Worm (Caenorhabditis elegans) whole organism, L1 larva: ENCODE results near the gene rsa-2.
A peak's percentile ranks its signal among the peaks of the same experiment; 100 is the strongest.

Source experiments
- C34B4.2 ChIP-seq: sonication (generic microtip); optimal IDR thresholded peaks from 2 replicates; lab custom pipeline; 2017; ENCODE audit warnings: mild to moderate bottlenecking, missing genetic modification characterization, missing compliant biosample characterization
- ama-1 ChIP-seq: fragments of 150-350 bp; optimal IDR thresholded peaks from 2 replicates; lab custom pipeline; 2014
- ceh-8 ChIP-seq: fragments of 200-800 bp; sonication (Bioruptor generic); optimal IDR thresholded peaks from 2 replicates; lab custom pipeline; 2018; ENCODE audit warnings: mild to moderate bottlenecking, missing genetic modification characterization, moderate library complexity, missing compliant biosample characterization
- dpl-1 ChIP-seq, 3 experiments: fragments of 150-350 bp in 2 of 3; sonication (generic microtip) in 1 of 3; optimal IDR thresholded peaks; 2 replicates each; lab custom pipeline; 2014 to 2017; ENCODE audit warnings: missing biosample characterization in 3 of 3, missing genetic modification characterization in 3 of 3, missing genetic modification reagents in 3 of 3
- dsc-1 ChIP-seq: sonication (generic microtip); optimal IDR thresholded peaks from 2 replicates; lab custom pipeline; 2016; ENCODE audit warnings: mild to moderate bottlenecking, missing genetic modification characterization, missing compliant biosample characterization
- efl-1 ChIP-seq, 4 experiments: fragments of 150-350 bp; optimal IDR thresholded peaks in 3 of 4; peaks in 1 of 4; 1 replicate in 1 of 4; 2 replicates in 3 of 4; lab custom pipeline; 2014; ENCODE audit warnings: missing biosample characterization in 2 of 4, missing genetic modification characterization in 2 of 4, missing genetic modification reagents in 2 of 4
- efl-3 ChIP-seq: fragments of 200-800 bp; sonication (Bioruptor generic); optimal IDR thresholded peaks from 2 replicates; lab custom pipeline; 2018; ENCODE audit warnings: mild to moderate bottlenecking, missing genetic modification characterization, missing compliant biosample characterization
- egl-13 ChIP-seq: sonication (generic microtip); optimal IDR thresholded peaks from 2 replicates; lab custom pipeline; 2016; ENCODE audit warnings: missing genotype, missing genetic modification reagents, missing genetic modification characterization, missing compliant biosample characterization
- elt-2 ChIP-seq: sonication (generic microtip); optimal IDR thresholded peaks from 2 replicates; lab custom pipeline; 2016; ENCODE audit warnings: missing genetic modification characterization, mild to moderate bottlenecking, inconsistent platforms, missing compliant biosample characterization, missing genetic modification reagents
- fkh-4 ChIP-seq: sonication (generic microtip); optimal IDR thresholded peaks from 2 replicates; lab custom pipeline; 2016; ENCODE audit warnings: missing compliant biosample characterization, missing genetic modification characterization, borderline replicate concordance
- fkh-8 ChIP-seq: sonication (generic microtip); optimal IDR thresholded peaks from 2 replicates; lab custom pipeline; 2016; ENCODE audit warnings: mild to moderate bottlenecking, missing genetic modification characterization, missing compliant biosample characterization
- fos-1 ChIP-seq: fragments of 150-350 bp; optimal IDR thresholded peaks from 2 replicates; lab custom pipeline; 2014; ENCODE audit warnings: missing biosample characterization, missing genetic modification characterization
- grh-1 ChIP-seq: fragments of 200-800 bp; sonication (Bioruptor generic); IDR thresholded peaks from 2 replicates; pipeline ENCODE4 v1.3.6; 2022; ENCODE audit warnings: missing genetic modification reagents, missing genetic modification characterization, missing compliant biosample characterization
- hlh-4 ChIP-seq: sonication (generic microtip); optimal IDR thresholded peaks from 2 replicates; lab custom pipeline; 2016; ENCODE audit warnings: mild to moderate bottlenecking, missing genetic modification characterization, missing compliant biosample characterization
- hpl-2 ChIP-seq: fragments of 150-350 bp; optimal IDR thresholded peaks from 2 replicates; lab custom pipeline; 2014; ENCODE audit warnings: missing biosample characterization, missing genetic modification reagents, missing genetic modification characterization
- irx-1 ChIP-seq: sonication (generic microtip); optimal IDR thresholded peaks from 2 replicates; lab custom pipeline; 2016; ENCODE audit warnings: missing genetic modification characterization, missing compliant biosample characterization
- lin-14 ChIP-seq: fragments of 200-800 bp; sonication (Bioruptor generic); optimal IDR thresholded peaks from 2 replicates; lab custom pipeline; 2018; ENCODE audit warnings: mild to moderate bottlenecking, missing genetic modification characterization, moderate library complexity, missing compliant biosample characterization
- lin-35 ChIP-seq, 2 experiments: fragments of 150-350 bp; optimal IDR thresholded peaks; 2 replicates each; lab custom pipeline; 2014; ENCODE audit warnings: missing biosample characterization in 2 of 2, missing genetic modification characterization in 2 of 2, missing genetic modification reagents in 2 of 2
- lin-39 ChIP-seq: fragments of 150-350 bp; optimal IDR thresholded peaks from 2 replicates; lab custom pipeline; 2014; ENCODE audit warnings: missing biosample characterization, missing genetic modification reagents, missing genetic modification characterization
- lsy-2 ChIP-seq, 2 experiments: fragments of 150-350 bp; optimal IDR thresholded peaks; 2 replicates each; lab custom pipeline; 2014; ENCODE audit warnings: missing biosample characterization in 2 of 2, missing genetic modification characterization in 2 of 2
- nhr-11 ChIP-seq: fragments of 150-350 bp; optimal IDR thresholded peaks from 2 replicates; lab custom pipeline; 2014; ENCODE audit warnings: missing biosample characterization, missing genetic modification characterization
- nhr-12 ChIP-seq: sonication (generic microtip); optimal IDR thresholded peaks from 2 replicates; lab custom pipeline; 2017; ENCODE audit warnings: missing biosample characterization, missing genetic modification characterization
- nhr-19 ChIP-seq: fragments of 200-800 bp; sonication (Bioruptor generic); conservative IDR thresholded peaks from 2 replicates; pipeline ENCODE4 v1.3.6; 2022; ENCODE audit warnings: missing genetic modification characterization, missing compliant biosample characterization
- nhr-20 ChIP-seq: sonication (generic microtip); optimal IDR thresholded peaks from 2 replicates; lab custom pipeline; 2016; ENCODE audit warnings: mild to moderate bottlenecking, missing genetic modification characterization, missing compliant biosample characterization
- nhr-28 ChIP-seq: fragments of 150-350 bp; optimal IDR thresholded peaks from 2 replicates; lab custom pipeline; 2014; ENCODE audit warnings: missing biosample characterization, missing genetic modification characterization
- nhr-47 ChIP-seq: sonication (generic microtip); optimal IDR thresholded peaks from 2 replicates; lab custom pipeline; 2016; ENCODE audit warnings: mild to moderate bottlenecking, missing genetic modification characterization, moderate library complexity, missing compliant biosample characterization
- nhr-71 ChIP-seq: sonication (generic microtip); optimal IDR thresholded peaks from 2 replicates; lab custom pipeline; 2016; ENCODE audit warnings: mild to moderate bottlenecking, missing genetic modification characterization, moderate library complexity, missing compliant biosample characterization
- nhr-76 ChIP-seq: sonication (generic microtip); optimal IDR thresholded peaks from 2 replicates; lab custom pipeline; 2017; ENCODE audit warnings: missing biosample characterization, missing genetic modification characterization
- nhr-77 ChIP-seq: fragments of 150-350 bp; optimal IDR thresholded peaks from 2 replicates; lab custom pipeline; 2014; ENCODE audit warnings: missing biosample characterization, missing genetic modification characterization
- nhr-90 ChIP-seq: sonication (generic microtip); optimal IDR thresholded peaks from 2 replicates; lab custom pipeline; 2016; ENCODE audit warnings: mild to moderate bottlenecking, missing genetic modification characterization, missing compliant biosample characterization; ENCODE audit not compliant: poor library complexity
- rnt-1 ChIP-seq: sonication (generic microtip); optimal IDR thresholded peaks from 2 replicates; lab custom pipeline; 2016; ENCODE audit warnings: mild to moderate bottlenecking, missing genetic modification characterization, moderate library complexity, missing compliant biosample characterization
- skn-1 ChIP-seq: fragments of 150-350 bp; optimal IDR thresholded peaks from 2 replicates; lab custom pipeline; 2014; ENCODE audit warnings: missing biosample characterization, missing genetic modification characterization
- snpc-4 ChIP-seq: fragments of 150-350 bp; optimal IDR thresholded peaks from 2 replicates; lab custom pipeline; 2014; ENCODE audit warnings: missing biosample characterization, missing genetic modification characterization
- snu-23 ChIP-seq: sonication (generic microtip); optimal IDR thresholded peaks from 2 replicates; lab custom pipeline; 2016; ENCODE audit warnings: missing genetic modification characterization, missing compliant biosample characterization
- sptf-1 ChIP-seq: fragments of 150-350 bp; optimal IDR thresholded peaks from 2 replicates; lab custom pipeline; 2014; ENCODE audit warnings: missing biosample characterization, missing genetic modification characterization
- sup-37 ChIP-seq: fragments of 200-800 bp; sonication (Bioruptor generic); optimal IDR thresholded peaks from 2 replicates; lab custom pipeline; 2018; ENCODE audit warnings: mild to moderate bottlenecking, missing genetic modification characterization, missing compliant biosample characterization
- swsn-7 ChIP-seq: sonication (generic microtip); optimal IDR thresholded peaks from 2 replicates; lab custom pipeline; 2016; ENCODE audit warnings: missing genetic modification characterization, missing compliant biosample characterization
- unc-30 ChIP-seq: sonication (generic microtip); optimal IDR thresholded peaks from 2 replicates; lab custom pipeline; 2017; ENCODE audit warnings: missing biosample characterization, missing genetic modification characterization
- unc-62 ChIP-seq: fragments of 150-350 bp; optimal IDR thresholded peaks from 2 replicates; lab custom pipeline; 2014; ENCODE audit warnings: missing biosample characterization, missing genetic modification reagents, missing genetic modification characterization
- unc-98 ChIP-seq: fragments of 200-800 bp; sonication (Bioruptor generic); IDR thresholded peaks from 2 replicates; pipeline ENCODE4 v1.3.6; 2022; ENCODE audit warnings: missing genetic modification characterization, missing compliant biosample characterization
- vab-15 ChIP-seq: sonication (generic microtip); optimal IDR thresholded peaks from 2 replicates; lab custom pipeline; 2017; ENCODE audit warnings: missing genotype, mild to moderate bottlenecking, missing genetic modification characterization, missing compliant biosample characterization
- xbp-1 ChIP-seq: sonication (generic microtip); optimal IDR thresholded peaks from 2 replicates; lab custom pipeline; 2016; ENCODE audit warnings: missing genetic modification characterization, missing compliant biosample characterization
- zag-1 ChIP-seq: fragments of 150-350 bp; optimal IDR thresholded peaks from 2 replicates; lab custom pipeline; 2014; ENCODE audit warnings: missing biosample characterization, missing genetic modification characterization
- zip-4 ChIP-seq: fragments of 200-800 bp; sonication (Bioruptor generic); optimal IDR thresholded peaks from 2 replicates; lab custom pipeline; 2018; ENCODE audit warnings: mild to moderate bottlenecking, missing genetic modification characterization, moderate library complexity, missing compliant biosample characterization
- ztf-4 ChIP-seq: fragments of 150-350 bp; optimal IDR thresholded peaks from 2 replicates; lab custom pipeline; 2014; ENCODE audit warnings: missing biosample characterization, missing genetic modification characterization

rsa-2 gene

ce11 chrIII:11090112-11090648 lies 26.9 kb downstream of the rsa-2 start (continued):
- peak; percentile 75 for TF ChIP-seq nhr-47 (tag; lab: Kevin White, UChicago)
- peak; percentile 5 for TF ChIP-seq fos-1 (tag; lab: Kevin White, UChicago)
- no peak for TF ChIP-seq hpl-2 (GFP tag; lab: Kevin White, UChicago)
- peak; percentile 54 for TF ChIP-seq snu-23
- TF ChIP-seq xbp-1 (tag; lab: Kevin White, UChicago) = peak; percentile 12
- peak; percentile 28 to 58 for TF ChIP-seq efl-1 (optimal IDR thresholded peaks at IDR 0.05; lab: Kevin White, UChicago)
- peak in 1 of 2 experiments; percentile 93 for TF ChIP-seq efl-1 (GFP tag; optimal IDR thresholded peaks at IDR 0.05 in 1 of 2; lab: Kevin White, UChicago)
- TF ChIP-seq lin-39 (tag; lab: Kevin White, UChicago) = peak; percentile 50
- TF ChIP-seq fkh-8 = no peak
- peak; percentile 59 for TF ChIP-seq nhr-19 (GFP tag; lab: Robert Waterston, UW)
- peak; percentile 43 for TF ChIP-seq efl-3
- peak in 1 of 2 experiments; percentile 34 for TF ChIP-seq lin-35 (GFP tag; optimal IDR thresholded peaks at IDR 0.05; lab: Kevin White, UChicago)
- TF ChIP-seq egl-13 = no peak
- no peak for TF ChIP-seq zag-1 (tag; lab: Kevin White, UChicago)
- TF ChIP-seq C34B4.2 (tag; lab: Kevin White, UChicago) = no peak
- 0 out of 2 replicates have a peak, but pooled peaks have one; percentile 18 for TF ChIP-seq unc-98 (GFP tag; lab: Robert Waterston, UW)
- no peak for TF ChIP-seq sptf-1 (tag; lab: Kevin White, UChicago)
- TF ChIP-seq nhr-77 = peak; percentile 51
- TF ChIP-seq hlh-4 (tag; lab: Kevin White, UChicago) = no peak
- TF ChIP-seq nhr-11 (tag; lab: Kevin White, UChicago) = no peak
- TF ChIP-seq nhr-71 (tag; lab: Kevin White, UChicago) = peak; percentile 69
- TF ChIP-seq unc-30 (tag; lab: Kevin White, UChicago) = no peak
- TF ChIP-seq zip-4 (GFP tag; lab: Kevin White, UChicago) = peak; percentile 37
- TF ChIP-seq skn-1 (tag; lab: Kevin White, UChicago) = no peak
- peak; percentile 35 for TF ChIP-seq sup-37 (GFP tag; lab: Kevin White, UChicago)
- TF ChIP-seq nhr-76 = no peak
- peak; percentile 86 for TF ChIP-seq nhr-90 (tag; lab: Kevin White, UChicago)
- TF ChIP-seq fkh-4 (tag; lab: Kevin White, UChicago) = no peak
- TF ChIP-seq irx-1 (tag; lab: Kevin White, UChicago) = peak; percentile 60
- TF ChIP-seq lsy-2 (tag; optimal IDR thresholded peaks at IDR 0.05; lab: Kevin White, UChicago) = peak; percentile 8 to 36
- peak; percentile 30 for TF ChIP-seq lin-14 (GFP tag; lab: Kevin White, UChicago)
- no peak for TF ChIP-seq unc-62 (GFP tag; lab: Kevin White, UChicago)
- TF ChIP-seq swsn-7 (tag; lab: Kevin White, UChicago) = peak; percentile 67
- peak in 2 of 3 experiments; percentile 3 to 23 for TF ChIP-seq dpl-1 (GFP tag; optimal IDR thresholded peaks at IDR 0.05; lab: Kevin White, UChicago)
- TF ChIP-seq snpc-4 (tag; lab: Kevin White, UChicago) = peak; percentile 98

- TF ChIP-seq efl-1 (optimal IDR thresholded peaks at IDR 0.05; lab: Kevin White, UChicago) = peak in 1 of 2 experiments; percentile 13
- TF ChIP-seq efl-1 (GFP tag; optimal IDR thresholded peaks at IDR 0.05 in 1 of 2; lab: Kevin White, UChicago) = peak in 1 of 2 experiments; percentile 84
- TF ChIP-seq nhr-20 (tag; lab: Kevin White, UChicago) = no peak
- TF ChIP-seq nhr-77 = no peak
- no peak for TF ChIP-seq vab-15 (tag; lab: Kevin White, UChicago)
- no peak for TF ChIP-seq sup-37 (GFP tag; lab: Kevin White, UChicago)
- TF ChIP-seq nhr-28 = no peak
- peak; percentile 37 for TF ChIP-seq rnt-1 (tag; lab: Kevin White, UChicago)
- peak; percentile 21 for TF ChIP-seq nhr-47 (tag; lab: Kevin White, UChicago)
- TF ChIP-seq grh-1 = peak; percentile 23; the same call in 1 of the 2 replicates
- TF ChIP-seq nhr-12 (tag; lab: Kevin White, UChicago) = no peak
- no peak for TF ChIP-seq dsc-1 (tag; lab: Kevin White, UChicago)
- TF ChIP-seq ztf-4 (tag; lab: Kevin White, UChicago) = no peak
- TF ChIP-seq elt-2 = no peak
- peak; percentile 82 for TF ChIP-seq ama-1
- TF ChIP-seq xbp-1 (tag; lab: Kevin White, UChicago) = no peak
- no peak for TF ChIP-seq ceh-8 (GFP tag; lab: Kevin White, UChicago)
- no peak for TF ChIP-seq zag-1 (tag; lab: Kevin White, UChicago)
- TF ChIP-seq, all 84 proteins: peak for 5
Measured at ce11 chrIII:11090870-11091386, 27.6 kb downstream of the rsa-2 start.
